Worm (Caenorhabditis elegans): Measurements from ENCODE around the gene C55A1.1.

DNA sequence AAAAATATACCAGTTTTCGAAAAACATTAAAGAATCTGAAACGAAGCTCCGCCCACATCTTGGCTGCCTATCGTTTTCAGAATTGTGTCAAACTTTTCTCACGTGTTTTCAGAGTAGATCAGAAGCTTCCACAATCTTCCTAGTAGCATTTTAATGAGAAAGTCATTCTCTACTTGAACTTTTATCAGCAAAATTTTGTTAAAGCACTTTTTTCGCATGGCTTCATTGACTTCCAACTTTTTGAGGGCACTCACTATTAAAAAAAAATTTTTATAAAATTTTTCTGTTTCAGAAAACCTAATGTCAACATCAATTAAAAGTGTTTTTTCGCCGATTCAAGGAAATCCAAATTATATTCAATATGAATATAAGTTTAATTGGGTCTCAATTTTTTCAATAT is 28.5 kb downstream of the C55A1.1 start, which contains the start of gene sru-42:
- TF ChIP-seq lir-3 (tag; optimal IDR thresholded peaks at IDR 0.05; ENCODE audit: poor library complexity) (no peak), nhr-84 (tag; optimal IDR thresholded peaks at IDR 0.05) (no peak), sptf-1 (tag; optimal IDR thresholded peaks at IDR 0.05) (no peak)
